Fruit fly (Drosophila melanogaster): ENCODE data around the gene Idgf1.

The Idgf1 gene

dm6 chr2L:16451858-16452257 lies 6.8 kb downstream of the Idgf1 start:
- TF ChIP-seq CG14711 (tag; optimal IDR thresholded peaks at IDR 0.05) (peak; percentile 1), CG7101 (tag; optimal IDR thresholded peaks at IDR 0.05) (peak; percentile 28), ovo (GFP tag; optimal IDR thresholded peaks at IDR 0.05) (peak; percentile 31), Crg-1 (GFP tag; optimal IDR thresholded peaks at IDR 0.05) (peak; percentile 3), CG1620 (GFP tag; optimal IDR thresholded peaks at IDR 0.05) (no peak), tj (GFP tag; optimal IDR thresholded peaks at IDR 0.05) (no peak), CG7045 (GFP tag; optimal IDR thresholded peaks at IDR 0.05) (peak; percentile 15)

DNA sequence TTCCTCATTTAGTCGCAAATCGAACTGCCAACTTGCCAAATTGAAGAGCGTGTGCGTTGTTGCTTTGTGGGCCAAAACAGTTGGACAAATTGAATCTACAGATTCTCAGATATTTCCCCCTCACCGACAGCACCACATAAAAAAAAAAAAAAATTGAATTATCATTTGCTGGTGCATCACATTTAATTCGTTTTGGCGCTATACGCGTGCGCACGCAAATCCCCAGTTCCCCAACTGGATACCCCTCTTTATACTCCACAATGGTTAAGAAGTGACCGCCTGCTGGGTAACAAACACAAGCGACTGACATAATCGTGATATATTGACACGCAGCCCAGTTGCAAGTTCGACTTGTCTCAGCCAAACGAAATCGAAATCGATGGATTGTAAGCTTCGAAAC lies 13.3 kb downstream of the Idgf1 start:
- no peak for TF ChIP-seq Clk (GFP tag; optimal IDR thresholded peaks at IDR 0.05)
- no peak for TF ChIP-seq pad (GFP tag; optimal IDR thresholded peaks at IDR 0.05)
- no peak for TF ChIP-seq cic (GFP tag; optimal IDR thresholded peaks at IDR 0.05)
- TF ChIP-seq bab1 (GFP tag; optimal IDR thresholded peaks at IDR 0.05): no peak
- no peak for TF ChIP-seq CG1620 (GFP tag; optimal IDR thresholded peaks at IDR 0.05)
- TF ChIP-seq tj (GFP tag; optimal IDR thresholded peaks at IDR 0.05): no peak
- TF ChIP-seq Crg-1 (GFP tag; optimal IDR thresholded peaks at IDR 0.05): no peak
- TF ChIP-seq CG12768 (GFP tag; optimal IDR thresholded peaks at IDR 0.05): no peak
- no peak for TF ChIP-seq cnc (optimal IDR thresholded peaks at IDR 0.05)
- TF ChIP-seq CG33017 (tag; optimal IDR thresholded peaks at IDR 0.05): no peak
- no peak for TF ChIP-seq CG14711 (tag; optimal IDR thresholded peaks at IDR 0.05)
- no peak for TF ChIP-seq Mnt (GFP tag; optimal IDR thresholded peaks at IDR 0.05)

DNA sequence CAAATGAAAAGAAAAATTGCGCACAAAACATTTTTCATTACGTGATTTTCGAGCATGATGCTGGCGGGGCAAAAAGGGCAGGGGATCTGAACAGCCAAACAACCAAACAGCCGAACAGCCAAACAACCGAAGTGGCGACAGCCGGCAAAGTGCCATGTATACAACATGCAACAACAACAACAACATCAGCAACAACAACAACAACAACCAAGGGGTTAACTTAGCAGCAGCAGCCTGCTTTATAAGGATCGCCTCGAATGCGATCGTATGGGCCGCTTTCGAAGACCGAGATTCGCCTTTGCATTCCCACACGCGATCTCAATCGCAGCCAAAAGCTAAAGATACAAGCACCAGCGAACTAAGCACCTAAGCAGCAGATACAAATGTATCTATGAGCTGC lies 18.6 kb downstream of the Idgf1 start:
- TF ChIP-seq Mnt (GFP tag; optimal IDR thresholded peaks at IDR 0.05) (no peak), CG7045 (GFP tag; optimal IDR thresholded peaks at IDR 0.05) (no peak), CG11617 (GFP tag; optimal IDR thresholded peaks at IDR 0.05) (no peak), CG12768 (GFP tag; optimal IDR thresholded peaks at IDR 0.05) (no peak)

DNA sequence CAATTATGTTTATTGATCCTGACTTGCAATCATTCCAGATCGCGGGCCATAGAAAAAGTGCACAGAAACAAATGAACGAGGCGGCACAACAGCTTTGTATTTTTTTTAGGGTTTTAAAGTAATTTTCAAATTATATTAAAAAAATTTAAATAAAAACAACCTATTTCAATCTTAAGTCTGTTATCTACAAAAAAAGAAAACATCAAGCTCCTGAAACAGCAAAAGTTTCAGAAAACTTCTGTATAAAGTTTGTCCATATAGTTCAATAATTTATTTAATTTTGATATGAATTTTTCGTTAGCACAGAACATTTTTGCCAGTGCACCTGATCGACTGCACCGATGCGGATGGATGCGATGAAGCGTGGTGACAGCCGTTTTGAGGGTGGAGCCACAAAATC lies 24.7 kb downstream of the Idgf1 start:
- no peak for TF ChIP-seq toe (GFP tag; optimal IDR thresholded peaks at IDR 0.05)
- no peak for TF ChIP-seq bab1 (GFP tag; optimal IDR thresholded peaks at IDR 0.05)
- no peak for TF ChIP-seq CG1620 (GFP tag; optimal IDR thresholded peaks at IDR 0.05)
- TF ChIP-seq ovo (GFP tag; optimal IDR thresholded peaks at IDR 0.05): no peak
- no peak for TF ChIP-seq Mnt (GFP tag; optimal IDR thresholded peaks at IDR 0.05)
- no peak for TF ChIP-seq tj (GFP tag; optimal IDR thresholded peaks at IDR 0.05)
- TF ChIP-seq kay (GFP tag; ENCODE audit: borderline replicate concordance): no peak
- TF ChIP-seq CG11617 (GFP tag; optimal IDR thresholded peaks at IDR 0.05): no peak
- TF ChIP-seq Crg-1 (GFP tag; optimal IDR thresholded peaks at IDR 0.05): no peak
- no peak for TF ChIP-seq CG33017 (tag; optimal IDR thresholded peaks at IDR 0.05)
- no peak for TF ChIP-seq CG14711 (tag; optimal IDR thresholded peaks at IDR 0.05)
- TF ChIP-seq Hr96 (GFP tag; optimal IDR thresholded peaks at IDR 0.05): no peak
- no peak for TF ChIP-seq cic (GFP tag; optimal IDR thresholded peaks at IDR 0.05)
- no peak for TF ChIP-seq Clk (GFP tag; optimal IDR thresholded peaks at IDR 0.05)
- no peak for TF ChIP-seq cnc (optimal IDR thresholded peaks at IDR 0.05)
- TF ChIP-seq CG12768 (GFP tag; optimal IDR thresholded peaks at IDR 0.05): no peak

DNA sequence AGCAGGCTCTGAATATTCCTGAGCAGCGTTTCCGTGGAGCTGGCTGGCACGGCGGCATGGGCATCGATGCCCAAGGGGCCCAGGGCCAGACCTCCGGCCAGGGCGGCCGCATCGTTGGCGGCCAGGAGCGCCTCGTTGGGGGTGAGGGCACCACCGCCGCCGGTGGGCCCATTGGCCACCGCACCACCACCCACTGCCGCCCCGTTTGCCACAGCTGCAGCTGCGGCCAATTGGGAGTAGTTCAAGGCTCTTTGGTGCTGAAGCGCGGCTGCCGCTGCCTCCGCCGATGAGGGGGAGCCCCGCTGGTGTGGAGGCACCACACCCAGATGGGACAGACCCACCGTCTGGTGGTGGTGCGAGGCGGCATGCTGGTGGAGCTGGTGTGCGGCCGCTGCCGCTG lies 27.1 kb downstream of the Idgf1 start:
- TF ChIP-seq CG1620 (GFP tag; optimal IDR thresholded peaks at IDR 0.05): no peak

dm6 chr2L:16476517-16476916 lies 31.4 kb downstream of the Idgf1 start:
- TF ChIP-seq Mnt (GFP tag; optimal IDR thresholded peaks at IDR 0.05) (no peak), CG5204 (GFP tag; optimal IDR thresholded peaks at IDR 0.05) (no peak), CG14711 (tag; optimal IDR thresholded peaks at IDR 0.05) (no peak), CG12768 (GFP tag; optimal IDR thresholded peaks at IDR 0.05) (no peak), kay (GFP tag; ENCODE audit: borderline replicate concordance) (no peak)

DNA sequence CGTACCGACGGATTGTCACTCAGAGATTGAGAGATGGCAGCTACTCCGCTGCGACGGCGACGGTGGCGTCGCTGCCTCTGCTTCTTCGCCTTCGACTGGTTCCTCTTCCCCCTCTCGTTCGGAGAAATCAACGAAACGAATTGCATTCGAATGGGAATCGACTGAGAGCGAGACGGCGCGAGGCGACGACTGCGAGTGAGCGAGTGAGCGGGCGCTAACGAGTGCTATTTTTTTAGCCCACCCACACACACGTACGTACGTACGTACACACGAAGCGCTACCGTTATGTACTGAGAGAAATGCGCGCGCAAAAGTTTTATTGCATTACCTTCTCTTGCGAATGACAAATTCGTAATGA lies 40.5 kb downstream of the Idgf1 start, which contains the start of gene dac:
TSS of gene dac (minus strand) at position 356 of the 358 bp plus-strand sequence.
- TF ChIP-seq ovo (GFP tag; optimal IDR thresholded peaks at IDR 0.05): peak; percentile 8
- no peak for TF ChIP-seq toe (GFP tag; optimal IDR thresholded peaks at IDR 0.05)

DNA sequence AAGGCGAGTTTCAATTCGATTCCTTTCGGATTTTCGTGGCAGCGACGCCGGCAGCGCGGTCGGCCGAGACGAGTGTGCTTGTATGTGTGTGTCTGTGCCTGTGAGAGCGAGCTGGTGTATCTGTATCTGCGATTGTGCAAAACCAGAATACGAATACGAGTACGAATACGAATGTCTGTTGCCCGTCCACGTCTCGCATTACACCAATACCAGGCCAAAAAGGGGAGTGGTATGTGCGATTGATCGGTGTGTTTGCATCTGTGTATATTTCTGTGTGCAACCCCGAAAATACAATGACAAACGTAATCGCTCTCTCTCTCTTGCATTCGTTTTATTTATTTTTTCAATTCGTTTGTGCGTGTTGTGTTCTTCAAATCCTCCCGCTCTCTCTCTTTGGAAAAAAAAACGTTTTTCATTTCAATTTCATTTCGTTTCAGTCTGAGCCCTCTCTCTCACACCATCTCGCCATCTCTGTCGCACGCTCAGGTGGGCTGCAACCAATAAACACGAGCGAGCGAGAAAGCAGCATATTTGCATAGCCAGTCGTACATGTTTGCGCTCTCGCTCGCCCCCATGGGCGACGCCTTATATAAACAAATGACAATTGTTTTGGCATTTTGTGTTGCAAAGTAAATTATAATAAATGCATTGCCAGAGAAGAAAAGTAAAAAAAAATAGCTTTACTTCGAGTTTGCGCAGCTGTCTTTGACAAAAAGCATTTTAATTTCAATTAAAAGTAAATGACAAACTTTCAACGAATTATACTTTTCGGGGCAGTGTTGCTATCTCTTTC lies 41.1 kb downstream of the Idgf1 start:
- TF ChIP-seq CG1620 (GFP tag; optimal IDR thresholded peaks at IDR 0.05) (peak; percentile 41), CG7045 (GFP tag; optimal IDR thresholded peaks at IDR 0.05) (peak; percentile 26), tj (GFP tag; optimal IDR thresholded peaks at IDR 0.05) (no peak), CG5204 (GFP tag; optimal IDR thresholded peaks at IDR 0.05) (peak; percentile 40), bab1 (GFP tag; optimal IDR thresholded peaks at IDR 0.05) (no peak), CG11617 (GFP tag; optimal IDR thresholded peaks at IDR 0.05) (no peak), CG33017 (tag; optimal IDR thresholded peaks at IDR 0.05) (no peak), pad (GFP tag; optimal IDR thresholded peaks at IDR 0.05) (peak; percentile 69), CG7101 (tag; optimal IDR thresholded peaks at IDR 0.05) (no peak), Mnt (GFP tag; optimal IDR thresholded peaks at IDR 0.05) (peak; percentile 4), cic (GFP tag; optimal IDR thresholded peaks at IDR 0.05) (peak; percentile 9), kay (GFP tag; ENCODE audit: borderline replicate concordance) (no peak), CG14711 (tag; optimal IDR thresholded peaks at IDR 0.05) (no peak), toe (GFP tag; optimal IDR thresholded peaks at IDR 0.05) (peak; percentile 56), Hr96 (GFP tag; optimal IDR thresholded peaks at IDR 0.05) (no peak), Crg-1 (GFP tag; optimal IDR thresholded peaks at IDR 0.05) (peak; percentile 35), CG12768 (GFP tag; optimal IDR thresholded peaks at IDR 0.05) (no peak), ovo (GFP tag; optimal IDR thresholded peaks at IDR 0.05) (no peak), cnc (optimal IDR thresholded peaks at IDR 0.05) (no peak)
